Worm (Caenorhabditis elegans) whole organism, early embryonic: Measurements from ENCODE around the gene ajm-1.

Source experiments
- B0310.2 ChIP-seq: sonication (generic microtip); optimal IDR thresholded peaks from 2 replicates; lab custom pipeline; 2016; ENCODE audit warnings: mild to moderate bottlenecking, missing genetic modification characterization, missing compliant biosample characterization
- F13C5.2 ChIP-seq: sonication (generic microtip); optimal IDR thresholded peaks from 2 replicates; lab custom pipeline; 2017; ENCODE audit warnings: mild to moderate bottlenecking, missing genetic modification characterization, inconsistent platforms, missing compliant biosample characterization
- aly-1 ChIP-seq: sonication (generic microtip); optimal IDR thresholded peaks from 2 replicates; lab custom pipeline; 2016; ENCODE audit warnings: missing genetic modification characterization, missing compliant biosample characterization
- ama-1 ChIP-seq: fragments of 150-350 bp; optimal IDR thresholded peaks from 2 replicates; lab custom pipeline; 2014
- ceh-13 ChIP-seq: fragments of 200-800 bp; sonication (Bioruptor generic); optimal IDR thresholded peaks from 2 replicates; lab custom pipeline; 2018; ENCODE audit warnings: mild to moderate bottlenecking, missing genetic modification characterization, missing compliant biosample characterization
- ceh-36 ChIP-seq: sonication (generic microtip); optimal IDR thresholded peaks from 2 replicates; lab custom pipeline; 2016; ENCODE audit warnings: missing genetic modification characterization, inconsistent platforms, missing compliant biosample characterization
- hmbx-1 ChIP-seq: sonication (generic microtip); optimal IDR thresholded peaks from 2 replicates; lab custom pipeline; 2016; ENCODE audit warnings: mild to moderate bottlenecking, missing genetic modification characterization, missing compliant biosample characterization
- hmg-4 ChIP-seq: fragments of 200-800 bp; sonication (Bioruptor generic); optimal IDR thresholded peaks from 2 replicates; lab custom pipeline; 2018; ENCODE audit warnings: mild to moderate bottlenecking, missing genetic modification characterization, missing compliant biosample characterization
- hnd-1 ChIP-seq: sonication (generic microtip); optimal IDR thresholded peaks from 2 replicates; lab custom pipeline; 2016; ENCODE audit warnings: missing genetic modification characterization, missing compliant biosample characterization
- pes-1 ChIP-seq: fragments of 200-800 bp; sonication (Bioruptor generic); IDR thresholded peaks from 2 replicates; pipeline ENCODE4 v1.3.6; 2022; ENCODE audit warnings: missing genetic modification reagents, missing genetic modification characterization, missing compliant biosample characterization
- scrt-1 ChIP-seq: fragments of 200-800 bp; sonication (Bioruptor generic); IDR thresholded peaks from 2 replicates; pipeline ENCODE4 v1.3.6; 2022; ENCODE audit warnings: missing genetic modification characterization, missing compliant biosample characterization
- sea-1 ChIP-seq: fragments of 200-800 bp; sonication (Bioruptor generic); conservative IDR thresholded peaks from 2 replicates; pipeline ENCODE4 v1.3.6; 2022; ENCODE audit warnings: missing genetic modification characterization, missing compliant biosample characterization
- tbx-11 ChIP-seq: fragments of 200-800 bp; sonication (Bioruptor generic); IDR thresholded peaks from 2 replicates; pipeline ENCODE4 v1.3.6; 2022; ENCODE audit warnings: missing genetic modification characterization, missing compliant biosample characterization
- tbx-37 ChIP-seq: fragments of 200-800 bp; sonication (Bioruptor generic); conservative IDR thresholded peaks from 2 replicates; pipeline ENCODE4 v1.3.6; 2022; ENCODE audit warnings: missing genetic modification reagents, missing genetic modification characterization, missing compliant biosample characterization
- tra-4 ChIP-seq: sonication (generic microtip); optimal IDR thresholded peaks from 2 replicates; lab custom pipeline; 2017; ENCODE audit warnings: missing genetic modification characterization, missing compliant biosample characterization

ajm-1 gene

DNA sequence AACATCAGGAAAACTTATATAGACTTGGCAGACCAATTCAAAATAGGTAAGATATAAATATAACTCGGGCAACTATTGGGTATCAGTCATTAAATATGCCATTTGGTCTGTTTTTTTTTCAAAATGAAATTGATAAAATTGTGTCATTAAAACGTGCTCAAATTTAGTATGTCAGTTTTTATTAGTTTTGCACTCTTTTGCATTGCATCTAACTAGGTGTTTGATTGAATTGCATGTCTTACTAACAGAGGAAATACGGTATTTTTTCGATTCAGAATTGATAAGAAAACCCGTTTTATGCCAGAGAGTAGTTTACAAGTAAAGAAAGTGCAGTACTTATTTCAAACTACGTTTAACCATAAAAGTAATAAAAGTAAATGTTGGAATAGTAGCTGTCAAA is 73.0 kb downstream of the ajm-1 start:
- TF ChIP-seq aly-1 (tag; lab: Kevin White, UChicago), result no peak
- TF ChIP-seq ceh-36 (tag; lab: Kevin White, UChicago), result no peak
- TF ChIP-seq tra-4 (tag; lab: Kevin White, UChicago), result no peak
- no peak for TF ChIP-seq B0310.2 (tag; lab: Kevin White, UChicago)
- no peak for TF ChIP-seq tbx-11
- no peak for TF ChIP-seq F13C5.2 (tag; lab: Kevin White, UChicago)

- TF ChIP-seq F13C5.2 (tag; lab: Kevin White, UChicago) (no peak), scrt-1 (GFP tag; lab: Robert Waterston, UW) (no peak), ceh-36 (tag; lab: Kevin White, UChicago) (no peak), tbx-37 (no peak), tra-4 (tag; lab: Kevin White, UChicago) (no peak), ama-1 (no peak)
Observed at ce11 chrX:9161253-9161904, 78.6 kb downstream of the ajm-1 start.

DNA sequence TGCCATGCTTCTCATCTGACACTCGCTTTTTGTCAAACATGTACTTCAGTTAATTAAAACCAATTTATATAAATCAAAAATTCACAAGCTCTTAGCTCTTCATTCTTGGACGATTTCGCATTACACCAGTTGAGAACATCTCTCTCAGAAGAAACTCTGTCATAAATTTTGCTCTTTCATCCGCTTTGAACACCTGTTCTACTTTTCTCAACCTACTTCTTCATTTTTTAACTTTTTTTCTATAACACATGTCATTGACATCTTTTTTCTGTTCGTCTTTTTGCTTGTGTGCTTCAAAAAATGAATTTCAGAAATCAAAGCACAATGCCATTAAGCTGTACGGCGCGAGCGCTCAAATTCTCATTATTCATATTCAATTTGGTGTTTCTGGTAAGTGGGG is 80.1 kb downstream of the ajm-1 start, which contains the start of gene tsp-11:
Gene tsp-11 (plus strand): TSS at position 301 of the 400 bp plus-strand sequence.
- TF ChIP-seq aly-1 (tag; lab: Kevin White, UChicago) (no peak), tbx-11 (no peak), hmbx-1 (no peak), ceh-13 (no peak), hnd-1 (tag; lab: Kevin White, UChicago) (no peak), sea-1 (GFP tag; lab: Robert Waterston, UW) (no peak), pes-1 (no peak), hmg-4 (GFP tag; lab: Kevin White, UChicago) (no peak), F13C5.2 (tag; lab: Kevin White, UChicago) (no peak), ama-1 (no peak)
